Worm (Caenorhabditis elegans) whole organism, L4/young adult: ENCODE results near the gene M03E7.1.

Source experiments
- dao-5 ChIP-seq: sonication (generic microtip); optimal IDR thresholded peaks from 2 replicates; lab custom pipeline; 2016; ENCODE audit warnings: missing genotype, missing genetic modification characterization, moderate library complexity, missing compliant biosample characterization
- him-1 ChIP-seq: sonication (generic microtip); optimal IDR thresholded peaks from 2 replicates; lab custom pipeline; 2016; ENCODE audit warnings: missing genotype, missing genetic modification reagents, missing genetic modification characterization, missing compliant biosample characterization

DNA sequence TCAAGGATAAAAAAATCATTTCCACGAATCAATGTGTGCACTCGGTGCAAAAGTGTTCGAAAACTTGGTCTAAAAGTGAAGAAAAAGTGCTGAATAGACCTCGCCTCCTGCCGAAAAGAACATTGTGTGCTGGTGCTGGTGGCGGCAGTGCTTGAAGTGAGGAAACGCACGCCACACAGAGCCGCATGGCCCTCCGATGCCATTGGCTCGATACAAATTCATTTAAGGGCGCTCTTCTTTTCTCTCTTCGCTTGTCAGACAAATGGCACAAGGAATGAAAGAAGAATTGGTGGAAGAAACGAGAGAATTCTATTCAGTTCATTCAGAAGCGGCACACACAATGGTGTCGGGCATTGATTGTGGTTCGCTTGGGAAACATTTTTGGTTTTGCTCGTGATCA is 39.2 kb upstream of the M03E7.1 start:
- no peak for TF ChIP-seq him-1 (tag; lab: Kevin White, UChicago)
- TF ChIP-seq dao-5 (tag; lab: Kevin White, UChicago) = no peak
